Worm (Caenorhabditis elegans): ENCODE data around the gene H40L08.2.

DNA sequence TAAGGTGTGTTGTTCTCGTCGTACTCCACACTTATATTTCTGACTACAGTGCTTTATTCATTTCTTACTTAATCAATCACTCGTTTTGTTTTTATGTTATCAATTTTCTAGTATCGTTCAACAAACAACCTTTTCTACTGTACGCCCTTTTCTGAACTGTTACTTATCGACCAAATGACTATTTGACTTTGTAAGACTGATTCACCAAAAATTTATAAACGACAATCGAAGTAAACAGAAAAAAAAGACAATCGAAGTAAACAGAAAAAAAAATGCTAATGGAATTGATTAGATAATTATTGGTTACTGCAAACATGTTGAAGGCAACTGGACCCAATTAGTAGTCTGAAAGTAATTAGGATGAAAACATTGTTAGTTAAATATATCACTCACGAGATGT lies 27.5 kb downstream of the H40L08.2 start:
- no peak for TF ChIP-seq dpl-1 (GFP tag; optimal IDR thresholded peaks at IDR 0.05)
- no peak for TF ChIP-seq F23B12.7 (tag; optimal IDR thresholded peaks at IDR 0.05; ENCODE audit: insufficient read depth)
- TF ChIP-seq hlh-26 (GFP tag; conservative IDR thresholded peaks at IDR 0.05), result no peak
- TF ChIP-seq ZK185.1 (tag; optimal IDR thresholded peaks at IDR 0.05; ENCODE audit: poor library complexity, severe bottlenecking), result no peak
- TF ChIP-seq unc-62 (GFP tag; optimal IDR thresholded peaks at IDR 0.05), result no peak
- TF ChIP-seq snpc-3.4 (tag; optimal IDR thresholded peaks at IDR 0.05), result no peak
- TF ChIP-seq nhr-27 (tag; optimal IDR thresholded peaks at IDR 0.05), result no peak
- TF ChIP-seq attf-6 (GFP tag; IDR thresholded peaks at IDR 0.05), result no peak
- TF ChIP-seq ets-4 (GFP tag; optimal IDR thresholded peaks at IDR 0.05), result no peak
- no peak for TF ChIP-seq T07F8.4 (tag; optimal IDR thresholded peaks at IDR 0.05)
- TF ChIP-seq madf-8 (GFP tag; conservative IDR thresholded peaks at IDR 0.05), result no peak
- no peak for TF ChIP-seq pha-4 (tag; optimal IDR thresholded peaks at IDR 0.05)
- TF ChIP-seq snpc-4 (GFP tag; optimal IDR thresholded peaks at IDR 0.05), result no peak
- TF ChIP-seq snpc-4 (tag; optimal IDR thresholded peaks at IDR 0.05), result no peak
- TF ChIP-seq madf-6 (GFP tag; IDR thresholded peaks at IDR 0.05), result no peak
